Worm (Caenorhabditis elegans) whole organism, L4/young adult: ENCODE data around the gene Y38E10A.14.

Source experiments
- W03F9.2 ChIP-seq: fragments of 150-350 bp; optimal IDR thresholded peaks from 2 replicates; lab custom pipeline; 2014; ENCODE audit warnings: missing biosample characterization, missing genetic modification characterization
- dao-5 ChIP-seq: sonication (generic microtip); optimal IDR thresholded peaks from 2 replicates; lab custom pipeline; 2016; ENCODE audit warnings: missing genotype, missing genetic modification characterization, moderate library complexity, missing compliant biosample characterization

DNA sequence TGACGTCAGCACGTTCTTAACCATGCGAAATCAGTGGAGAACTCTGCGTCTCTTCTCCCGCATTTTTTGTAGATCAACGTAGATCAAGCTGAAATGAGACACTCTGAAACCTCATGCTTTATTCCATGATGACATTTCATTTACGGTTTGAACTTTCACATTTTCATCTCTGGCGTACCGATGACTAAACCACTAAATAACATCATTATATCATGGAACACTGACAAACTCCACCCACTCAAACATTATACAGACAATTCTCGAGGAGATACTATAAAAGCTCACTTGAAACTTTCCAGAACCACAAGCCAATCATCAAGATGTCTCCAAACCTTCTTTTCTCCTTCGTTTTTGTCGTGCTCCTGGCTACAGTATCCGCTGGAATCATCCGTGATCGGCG is 2.6 kb upstream of the Y38E10A.14 start, which contains the start of gene nspe-7:
- TF ChIP-seq dao-5 (tag; lab: Kevin White, UChicago) (no peak), W03F9.2 (no peak)
